Worm (Caenorhabditis elegans): Measurements from ENCODE around the gene fbxa-215.

- TF ChIP-seq aly-2 (tag; optimal IDR thresholded peaks at IDR 0.05) (no peak), lin-39 (tag; optimal IDR thresholded peaks at IDR 0.05) (no peak), mdl-1 (tag; optimal IDR thresholded peaks at IDR 0.05) (no peak), peb-1 (tag; optimal IDR thresholded peaks at IDR 0.05) (no peak), nhr-12 (tag; optimal IDR thresholded peaks at IDR 0.05) (no peak), nhr-77 (tag; optimal IDR thresholded peaks at IDR 0.05) (no peak), ztf-11 (tag; optimal IDR thresholded peaks at IDR 0.05) (no peak), unc-62 (GFP tag; optimal IDR thresholded peaks at IDR 0.05) (no peak), elt-3 (tag; optimal IDR thresholded peaks at IDR 0.05) (no peak)
Observed at ce11 chrIV:13686965-13687425, 20.3 kb upstream of the fbxa-215 start, which contains the start of gene nyn-1.
